Fruit fly (Drosophila melanogaster) whole organism, adult: ENCODE data around the gene CCKLR-17D3.

Experiments used
- CG12768 ChIP-seq: fragments of 200-800 bp; sonication (Bioruptor generic); optimal IDR thresholded peaks from 2 replicates; lab custom pipeline; 2017; ENCODE audit warnings: missing biosample characterization, missing genetic modification characterization, mild to moderate bottlenecking, moderate library complexity, missing genetic modification reagents
- CG14711 ChIP-seq: fragments of 200-800 bp; sonication (Bioruptor generic); optimal IDR thresholded peaks from 2 replicates; lab custom pipeline; 2018; ENCODE audit warnings: missing biosample characterization, mild to moderate bottlenecking, missing genetic modification characterization, moderate library complexity
- CG1620 ChIP-seq: fragments of 200-800 bp; sonication (Bioruptor generic); optimal IDR thresholded peaks from 2 replicates; lab custom pipeline; 2016; ENCODE audit warnings: missing biosample characterization, missing genetic modification characterization
- CG33017 ChIP-seq: fragments of 200-800 bp; sonication (Bioruptor generic); optimal IDR thresholded peaks from 2 replicates; lab custom pipeline; 2018; ENCODE audit warnings: missing biosample characterization, mild to moderate bottlenecking, missing genetic modification characterization, moderate library complexity
- CG5204 ChIP-seq: fragments of 200-800 bp; sonication (Bioruptor generic); optimal IDR thresholded peaks from 2 replicates; lab custom pipeline; 2016; ENCODE audit warnings: missing biosample characterization, missing genetic modification characterization
- Hr96 ChIP-seq: fragments of 200-800 bp; sonication (Bioruptor generic); optimal IDR thresholded peaks from 2 replicates; lab custom pipeline; 2016; ENCODE audit warnings: missing biosample characterization, missing genetic modification characterization
- Mnt ChIP-seq: fragments of 200-800 bp; sonication (Bioruptor generic); optimal IDR thresholded peaks from 2 replicates; lab custom pipeline; 2016; ENCODE audit warnings: missing biosample characterization, mild to moderate bottlenecking, missing genetic modification characterization
- cic ChIP-seq: fragments of 200-800 bp; sonication (Bioruptor generic); optimal IDR thresholded peaks from 2 replicates; lab custom pipeline; 2017; ENCODE audit warnings: missing biosample characterization, mild to moderate bottlenecking, missing genetic modification characterization, moderate library complexity
- kay ChIP-seq: fragments of 200-800 bp; sonication (Bioruptor generic); peaks from one replicate; lab custom pipeline; 2016; ENCODE audit warnings: missing biosample characterization, missing genetic modification characterization, borderline replicate concordance
- ovo ChIP-seq: fragments of 200-800 bp; sonication (Bioruptor generic); optimal IDR thresholded peaks from 2 replicates; lab custom pipeline; 2016; ENCODE audit warnings: missing biosample characterization, missing genetic modification characterization
- pad ChIP-seq: fragments of 200-800 bp; sonication (Bioruptor generic); optimal IDR thresholded peaks from 3 replicates; lab custom pipeline; 2017; ENCODE audit warnings: missing biosample characterization, missing genetic modification characterization, mild to moderate bottlenecking, moderate library complexity, missing genetic modification reagents
- tj ChIP-seq: fragments of 200-800 bp; sonication (Bioruptor generic); optimal IDR thresholded peaks from 3 replicates; lab custom pipeline; 2017; ENCODE audit warnings: missing biosample characterization, mild to moderate bottlenecking, missing genetic modification characterization, moderate library complexity

DNA sequence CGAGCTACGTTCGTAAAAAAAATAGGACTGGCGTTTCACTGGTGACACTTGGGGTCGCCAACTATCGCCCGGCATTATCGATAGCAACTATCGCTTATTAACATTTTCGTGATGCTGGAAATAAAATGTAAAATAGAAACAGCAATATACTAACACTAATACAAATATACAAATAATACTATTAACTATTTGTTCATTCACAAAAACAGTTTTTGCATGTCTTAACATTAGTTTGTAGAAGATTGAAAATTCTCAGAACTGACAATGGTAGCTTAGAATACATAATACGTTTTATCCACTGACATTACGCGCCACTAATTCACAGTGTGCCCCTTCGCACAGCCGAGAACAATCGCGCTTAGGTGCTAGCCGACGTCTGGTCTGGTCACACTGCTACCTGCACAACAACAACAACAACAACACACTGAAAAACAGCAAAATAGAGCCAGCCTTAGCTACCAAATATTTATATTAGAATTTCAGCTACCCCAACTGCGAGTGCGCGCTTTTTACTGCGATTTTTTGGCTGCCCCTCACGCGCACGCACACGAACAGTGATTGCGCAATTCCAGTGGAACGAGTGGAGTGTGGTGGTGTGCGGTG lies 14.4 kb upstream of the CCKLR-17D3 start, which contains the start of the genes CG6961 and S6KL:
- peak; percentile 5 for TF ChIP-seq tj (GFP tag; lab: Kevin White, UChicago)
- no peak for TF ChIP-seq kay
- no peak for TF ChIP-seq CG1620
- TF ChIP-seq cic (GFP tag; lab: Kevin White, UChicago) = no peak
- no peak for TF ChIP-seq ovo
- TF ChIP-seq CG12768 (GFP tag; lab: Kevin White, UChicago) = no peak
- peak; percentile 18 for TF ChIP-seq CG5204 (GFP tag; lab: Kevin White, UChicago)
- TF ChIP-seq Mnt (GFP tag; lab: Kevin White, UChicago) = no peak
- TF ChIP-seq Hr96 (GFP tag; lab: Kevin White, UChicago) = no peak
- TF ChIP-seq pad = no peak
- TF ChIP-seq CG14711 (tag; lab: Kevin White, UChicago) = no peak
- no peak for TF ChIP-seq CG33017
